Fruit fly (Drosophila melanogaster): ENCODE measurements around the gene mRpL23.

DNA sequence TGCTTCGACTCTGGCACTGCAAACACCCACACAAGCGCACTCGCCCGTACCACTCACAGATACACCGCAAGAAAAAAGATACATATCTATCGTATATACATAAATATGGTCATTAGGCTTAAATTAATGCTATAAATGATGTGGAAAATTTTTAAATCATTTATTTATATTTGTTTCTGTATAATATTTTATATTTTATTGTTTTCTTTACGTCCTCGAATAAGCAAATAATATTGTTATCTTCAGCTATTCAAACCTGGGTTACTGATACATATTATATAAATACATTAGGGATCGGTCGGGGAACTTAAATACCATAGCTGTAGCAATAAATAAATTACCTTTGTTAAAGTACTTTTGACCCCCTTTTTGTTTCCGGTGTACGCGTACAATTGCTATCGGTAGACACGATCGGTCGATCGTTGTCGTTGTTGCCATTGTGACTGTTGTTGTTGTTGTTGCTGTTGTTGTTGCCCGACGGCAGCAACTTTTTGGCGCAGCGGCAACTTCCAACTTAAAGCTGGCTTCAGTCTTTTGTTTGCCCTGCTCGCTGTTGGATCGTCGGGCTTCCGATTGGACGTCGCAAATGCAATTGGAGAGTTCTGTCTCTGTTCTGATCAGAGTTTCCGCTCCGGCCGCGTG, 44.0 kb upstream of the mRpL23 start:
- TF ChIP-seq h (optimal IDR thresholded peaks at IDR 0.05) (no peak), psq (optimal IDR thresholded peaks at IDR 0.05) (no peak)

Data from Kc167 (cell line).